Worm (Caenorhabditis elegans) whole organism, young adult: ENCODE measurements around the gene dpy-17.
A peak's percentile ranks its signal among the peaks of the same experiment; 100 is the strongest.

ENCODE experiments used
- F10E7.11 ChIP-seq: sonication (generic microtip); optimal IDR thresholded peaks from 2 replicates; lab custom pipeline; 2017; ENCODE audit warnings: mild to moderate bottlenecking, missing genetic modification characterization, moderate library complexity, missing compliant biosample characterization
- F23B12.7 ChIP-seq: sonication (generic microtip); optimal IDR thresholded peaks from 2 replicates; lab custom pipeline; 2017; ENCODE audit warnings: missing genetic modification characterization, mild to moderate bottlenecking, missing compliant biosample characterization, antibody characterized with exemption, moderate library complexity; ENCODE audit not compliant: insufficient read depth
- F39B2.1 ChIP-seq: fragments of 200-800 bp; sonication (Bioruptor generic); IDR thresholded peaks from 2 replicates; pipeline ENCODE4 v1.3.6; 2022; ENCODE audit warnings: missing genetic modification reagents, missing genetic modification characterization, missing compliant biosample characterization
- F52B5.7 ChIP-seq: sonication (generic microtip); optimal IDR thresholded peaks from 2 replicates; lab custom pipeline; 2016; ENCODE audit warnings: mild to moderate bottlenecking, missing genetic modification characterization, missing compliant biosample characterization
- K12H6.12 ChIP-seq: fragments of 200-800 bp; sonication (Bioruptor generic); optimal IDR thresholded peaks from 2 replicates; lab custom pipeline; 2018; ENCODE audit warnings: mild to moderate bottlenecking, missing genetic modification characterization, missing compliant biosample characterization
- T07F8.4 ChIP-seq: sonication (generic microtip); optimal IDR thresholded peaks from 2 replicates; lab custom pipeline; 2016; ENCODE audit warnings: mild to moderate bottlenecking, missing genetic modification characterization, moderate library complexity, missing compliant biosample characterization
- Y56A3A.18 ChIP-seq: fragments of 200-800 bp; sonication (Bioruptor generic); IDR thresholded peaks from 2 replicates; pipeline ENCODE4 v1.3.6; 2022; ENCODE audit warnings: missing genetic modification reagents, missing genetic modification characterization, missing compliant biosample characterization
- akir-1 ChIP-seq: fragments of 200-800 bp; sonication (Bioruptor generic); optimal IDR thresholded peaks from 2 replicates; lab custom pipeline; 2018; ENCODE audit warnings: mild to moderate bottlenecking, missing genetic modification characterization, moderate library complexity, missing compliant biosample characterization
- aptf-3 ChIP-seq: fragments of 200-800 bp; sonication (Bioruptor generic); IDR thresholded peaks from 2 replicates; pipeline ENCODE4 v1.3.6; 2022; ENCODE audit warnings: missing genetic modification characterization, missing compliant biosample characterization
- athp-1 ChIP-seq: sonication (generic microtip); optimal IDR thresholded peaks from 2 replicates; lab custom pipeline; 2017; ENCODE audit warnings: mild to moderate bottlenecking, missing genetic modification characterization, missing compliant biosample characterization
- attf-3 ChIP-seq: fragments of 200-800 bp; sonication (Bioruptor generic); conservative IDR thresholded peaks from 2 replicates; pipeline ENCODE4 v1.3.6; 2022; ENCODE audit warnings: missing genetic modification reagents, missing genetic modification characterization, missing compliant biosample characterization
- attf-5 ChIP-seq: fragments of 200-800 bp; sonication (Bioruptor generic); optimal IDR thresholded peaks from 2 replicates; lab custom pipeline; 2018; ENCODE audit warnings: mild to moderate bottlenecking, missing genetic modification characterization, missing compliant biosample characterization
- attf-6 ChIP-seq: fragments of 200-800 bp; sonication (Bioruptor generic); IDR thresholded peaks from 2 replicates; pipeline ENCODE4 v1.3.6; 2022; ENCODE audit warnings: missing genetic modification reagents, missing genetic modification characterization, missing compliant biosample characterization
- ccch-3 ChIP-seq: fragments of 200-800 bp; sonication (Bioruptor generic); optimal IDR thresholded peaks from 2 replicates; lab custom pipeline; 2018; ENCODE audit warnings: mild to moderate bottlenecking, missing genetic modification characterization, missing compliant biosample characterization
- cebp-2 ChIP-seq: fragments of 200-800 bp; sonication (Bioruptor generic); IDR thresholded peaks from 2 replicates; pipeline ENCODE4 v1.3.6; 2022; ENCODE audit warnings: missing genetic modification characterization, missing compliant biosample characterization
- ceh-100 ChIP-seq: fragments of 200-800 bp; sonication (Bioruptor generic); IDR thresholded peaks from 2 replicates; pipeline ENCODE4 v1.3.6; 2022; ENCODE audit warnings: missing genetic modification reagents, missing genetic modification characterization, missing compliant biosample characterization
- efl-1 ChIP-seq: fragments of 150-350 bp; optimal IDR thresholded peaks from 2 replicates; lab custom pipeline; 2014; ENCODE audit warnings: missing biosample characterization, missing genetic modification reagents, missing genetic modification characterization
- egl-44 ChIP-seq: fragments of 200-800 bp; sonication (Bioruptor generic); IDR thresholded peaks from 2 replicates; pipeline ENCODE4 v1.3.6; 2022; ENCODE audit warnings: missing genetic modification reagents, missing genetic modification characterization, missing compliant biosample characterization
- gei-17 ChIP-seq: fragments of 200-800 bp; sonication (Bioruptor generic); optimal IDR thresholded peaks from 2 replicates; lab custom pipeline; 2018; ENCODE audit warnings: mild to moderate bottlenecking, missing genetic modification characterization, missing compliant biosample characterization
- him-1 ChIP-seq: sonication (generic microtip); optimal IDR thresholded peaks from 2 replicates; lab custom pipeline; 2016; ENCODE audit warnings: missing genotype, missing genetic modification reagents, missing genetic modification characterization, missing compliant biosample characterization
- lin-40 ChIP-seq: sonication (generic microtip); optimal IDR thresholded peaks from 2 replicates; lab custom pipeline; 2016; ENCODE audit warnings: missing genetic modification characterization, mild to moderate bottlenecking, missing compliant biosample characterization, missing genotype, missing genetic modification reagents
- lsl-1 ChIP-seq: fragments of 200-800 bp; sonication (Bioruptor generic); optimal IDR thresholded peaks from 2 replicates; lab custom pipeline; 2018; ENCODE audit warnings: mild to moderate bottlenecking, missing genetic modification characterization, moderate library complexity, missing compliant biosample characterization
- madf-3 ChIP-seq: fragments of 200-800 bp; sonication (Bioruptor generic); IDR thresholded peaks from 2 replicates; pipeline ENCODE4 v1.3.6; 2022; ENCODE audit warnings: missing genetic modification reagents, missing genetic modification characterization, missing compliant biosample characterization
- madf-6 ChIP-seq: fragments of 200-800 bp; sonication (Bioruptor generic); IDR thresholded peaks from 2 replicates; pipeline ENCODE4 v1.3.6; 2022; ENCODE audit warnings: missing genetic modification reagents, missing genetic modification characterization, missing compliant biosample characterization
- madf-8 ChIP-seq: fragments of 200-800 bp; sonication (Bioruptor generic); conservative IDR thresholded peaks from 2 replicates; pipeline ENCODE4 v1.3.6; 2022; ENCODE audit warnings: missing genetic modification reagents, missing genetic modification characterization, missing compliant biosample characterization
- mcd-1 ChIP-seq: fragments of 200-800 bp; sonication (Bioruptor generic); IDR thresholded peaks from 2 replicates; pipeline ENCODE4 v1.3.6; 2022; ENCODE audit warnings: missing genetic modification reagents, missing genetic modification characterization, missing compliant biosample characterization
- mxl-1 ChIP-seq: sonication (generic microtip); optimal IDR thresholded peaks from 2 replicates; lab custom pipeline; 2016; ENCODE audit warnings: missing genetic modification characterization, missing compliant biosample characterization
- nhr-179 ChIP-seq: sonication (generic microtip); optimal IDR thresholded peaks from 2 replicates; lab custom pipeline; 2016; ENCODE audit warnings: mild to moderate bottlenecking, missing genetic modification characterization, missing compliant biosample characterization
- nhr-90 ChIP-seq: sonication (generic microtip); optimal IDR thresholded peaks from 2 replicates; lab custom pipeline; 2016; ENCODE audit warnings: missing genotype, mild to moderate bottlenecking, missing genetic modification characterization, missing compliant biosample characterization
- repo-1 ChIP-seq: sonication (generic microtip); optimal IDR thresholded peaks from 2 replicates; lab custom pipeline; 2017; ENCODE audit warnings: mild to moderate bottlenecking, missing genetic modification characterization, missing compliant biosample characterization
- sdz-38 ChIP-seq: sonication (generic microtip); optimal IDR thresholded peaks from 2 replicates; lab custom pipeline; 2016; ENCODE audit warnings: missing genotype, missing genetic modification characterization, missing compliant biosample characterization
- snpc-1.1 ChIP-seq: sonication (generic microtip); optimal IDR thresholded peaks from 2 replicates; lab custom pipeline; 2017; ENCODE audit warnings: missing genetic modification characterization, mild to moderate bottlenecking, missing compliant biosample characterization, antibody characterized with exemption, moderate library complexity, missing genotype, missing genetic modification reagents; ENCODE audit not compliant: insufficient read depth
- snpc-1.3 ChIP-seq: sonication (generic microtip); optimal IDR thresholded peaks from 2 replicates; lab custom pipeline; 2017; ENCODE audit warnings: missing genetic modification characterization, mild to moderate bottlenecking, missing compliant biosample characterization, antibody characterized with exemption, moderate library complexity, missing genotype, missing genetic modification reagents; ENCODE audit not compliant: insufficient read depth
- snpc-3.4 ChIP-seq: sonication (generic microtip); optimal IDR thresholded peaks from 2 replicates; lab custom pipeline; 2017; ENCODE audit warnings: missing genetic modification characterization, mild to moderate bottlenecking, missing compliant biosample characterization, antibody characterized with exemption, moderate library complexity, missing genotype, missing genetic modification reagents
- sptf-2 ChIP-seq: fragments of 200-800 bp; sonication (Bioruptor generic); optimal IDR thresholded peaks from 2 replicates; lab custom pipeline; 2018; ENCODE audit warnings: mild to moderate bottlenecking, missing genetic modification characterization, missing compliant biosample characterization
- ztf-25 ChIP-seq: fragments of 200-800 bp; sonication (Bioruptor generic); IDR thresholded peaks from 2 replicates; pipeline ENCODE4 v1.3.6; 2022; ENCODE audit warnings: missing genetic modification reagents, missing genetic modification characterization, missing compliant biosample characterization

The dpy-17 gene

ce11 chrIII:5092345-5092744 is 14.8 kb upstream of the dpy-17 start:
- no peak for TF ChIP-seq snpc-1.3 (tag; lab: Kevin White, UChicago)
- TF ChIP-seq snpc-1.1, result no peak

- no peak for TF ChIP-seq athp-1 (tag; lab: Kevin White, UChicago)
- no peak for TF ChIP-seq sptf-2 (GFP tag; lab: Kevin White, UChicago)
- TF ChIP-seq mxl-1 (tag; lab: Kevin White, UChicago), result no peak
- TF ChIP-seq attf-6 (GFP tag; lab: Robert Waterston, UW), result no peak
- TF ChIP-seq egl-44 (GFP tag; lab: Robert Waterston, UW), result no peak
- TF ChIP-seq akir-1, result no peak
- TF ChIP-seq nhr-179 (tag; lab: Kevin White, UChicago), result no peak
These were observed 12.6 kb upstream of the dpy-17 start, which contains the start of gene F54D8.10 for ce11 chrIII:5094506-5094905. Gene F54D8.10, plus strand, starts transcription at chrIII:5094806.

DNA sequence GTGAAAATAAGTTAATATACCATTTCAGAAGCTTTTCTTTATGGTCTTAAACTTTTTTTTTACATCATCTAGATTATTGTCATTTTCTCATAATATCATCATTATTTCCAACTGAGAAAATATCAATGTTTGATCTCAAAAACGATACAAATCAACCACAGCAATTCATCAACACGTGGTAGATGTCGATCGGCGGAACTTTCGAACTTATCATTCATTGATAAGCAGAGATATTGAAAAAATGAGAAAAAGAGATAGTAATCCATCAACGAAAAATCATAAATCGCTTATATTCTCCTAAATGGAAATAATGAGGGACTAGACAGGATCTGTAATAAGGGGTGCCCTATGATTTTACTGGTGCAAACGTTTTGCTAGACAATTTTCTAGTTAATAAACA is 10.4 kb upstream of the dpy-17 start:
- no peak for TF ChIP-seq nhr-90 (tag; lab: Kevin White, UChicago)
- no peak for TF ChIP-seq F10E7.11
- no peak for TF ChIP-seq cebp-2 (GFP tag; lab: Robert Waterston, UW)
- TF ChIP-seq gei-17, result no peak
- no peak for TF ChIP-seq sdz-38 (tag; lab: Kevin White, UChicago)
- no peak for TF ChIP-seq F23B12.7
- no peak for TF ChIP-seq ztf-25

DNA sequence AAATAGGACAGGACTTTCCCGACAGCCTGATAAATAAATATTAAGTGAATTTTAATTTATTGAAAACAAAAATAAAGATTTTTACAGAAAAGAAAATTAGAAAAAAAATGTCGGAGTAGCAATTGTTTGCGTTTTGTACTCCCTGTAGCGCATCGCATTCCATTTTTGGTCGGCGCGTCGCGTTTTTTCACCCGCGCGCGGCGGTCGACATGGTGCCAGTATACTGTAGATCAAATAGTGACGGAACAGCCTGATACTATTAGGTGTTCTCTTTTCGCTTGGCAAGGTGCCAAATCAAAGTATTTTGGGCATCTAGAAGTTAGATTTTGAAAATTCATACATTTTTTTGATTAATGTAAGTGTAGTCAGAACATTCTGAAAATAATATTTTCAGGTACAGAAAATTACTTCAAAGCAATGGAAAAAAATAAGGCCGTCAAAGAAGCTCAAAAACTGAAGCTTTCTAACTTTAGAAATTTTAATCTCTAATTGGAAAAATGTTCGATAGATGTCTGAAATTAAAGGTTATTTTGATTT is 8.3 kb upstream of the dpy-17 start:
- TF ChIP-seq efl-1 (GFP tag; lab: Kevin White, UChicago) (peak; percentile 57), repo-1 (tag; lab: Kevin White, UChicago) (no peak), madf-8 (GFP tag; lab: Robert Waterston, UW) (peak; percentile 48; the same call in 1 of the 2 replicates), madf-6 (peak; percentile 74), ccch-3 (GFP tag; lab: Kevin White, UChicago) (no peak), ceh-100 (GFP tag; lab: Robert Waterston, UW) (no peak), Y56A3A.18 (GFP tag; lab: Robert Waterston, UW) (no peak)
- TF ChIP-seq, all 124 proteins: peak for 3

DNA sequence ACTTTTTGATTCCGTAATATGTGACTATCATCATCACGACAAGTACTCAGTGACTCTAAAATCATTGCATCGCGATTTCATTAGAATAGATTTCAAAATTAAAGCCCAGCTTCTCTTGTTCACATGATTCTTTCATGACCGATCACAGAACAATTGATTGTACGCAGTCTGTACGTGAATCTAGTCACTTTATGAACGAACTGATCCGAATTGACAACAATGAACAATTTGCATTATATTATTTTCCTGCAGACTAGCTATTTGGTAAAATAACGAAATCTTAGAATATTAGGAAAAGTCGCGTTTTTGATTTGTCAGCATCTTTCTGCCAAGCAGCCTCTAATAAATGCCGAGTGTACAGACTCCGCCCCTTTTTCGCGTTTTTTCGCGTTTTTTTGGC is 7.6 kb upstream of the dpy-17 start:
- TF ChIP-seq F39B2.1 (no peak), T07F8.4 (tag; lab: Kevin White, UChicago) (no peak), aptf-3 (GFP tag; lab: Robert Waterston, UW) (no peak), akir-1 (no peak), attf-5 (GFP tag; lab: Kevin White, UChicago) (no peak), snpc-3.4 (tag; lab: Kevin White, UChicago) (no peak), F52B5.7 (no peak)

ce11 chrIII:5102616-5103015 is 4.5 kb upstream of the dpy-17 start, which contains the start of gene F54D8.6:
Gene F54D8.6, plus strand, starts transcription at chrIII:5102985.
- TF ChIP-seq madf-3 (GFP tag; lab: Robert Waterston, UW) (no peak), him-1 (tag; lab: Kevin White, UChicago) (no peak), ceh-100 (GFP tag; lab: Robert Waterston, UW) (peak; percentile 91), attf-3 (GFP tag; lab: Robert Waterston, UW) (0 out of 2 replicates have a peak, but pooled peaks have one; percentile 19), F23B12.7 (peak; percentile 67), lsl-1 (GFP tag; lab: Kevin White, UChicago) (peak; percentile 3), lin-40 (tag; lab: Kevin White, UChicago) (no peak), mcd-1 (GFP tag; lab: Robert Waterston, UW) (peak; percentile 82), K12H6.12 (tag; lab: Kevin White, UChicago) (peak; percentile 15), attf-5 (GFP tag; lab: Kevin White, UChicago) (peak; percentile 8)
